Worm (Caenorhabditis elegans) whole organism, young adult: ENCODE measurements around the gene gly-6.

Experiments
- C17E4.6 ChIP-seq: fragments of 200-800 bp; sonication (Bioruptor generic); IDR thresholded peaks from 2 replicates; pipeline ENCODE4 v1.3.6; 2022; ENCODE audit warnings: missing genetic modification reagents, missing genetic modification characterization, missing compliant biosample characterization
- D2030.7 ChIP-seq: fragments of 200-800 bp; sonication (Bioruptor generic); IDR thresholded peaks from 2 replicates; pipeline ENCODE4 v1.3.6; 2022; ENCODE audit warnings: missing genetic modification reagents, missing genetic modification characterization, missing compliant biosample characterization
- F22D6.2 ChIP-seq: sonication (generic microtip); optimal IDR thresholded peaks from 2 replicates; lab custom pipeline; 2016; ENCODE audit warnings: mild to moderate bottlenecking, missing genetic modification characterization, missing compliant biosample characterization
- F23B12.7 ChIP-seq: sonication (generic microtip); optimal IDR thresholded peaks from 2 replicates; lab custom pipeline; 2017; ENCODE audit warnings: missing genetic modification characterization, mild to moderate bottlenecking, missing compliant biosample characterization, antibody characterized with exemption, moderate library complexity; ENCODE audit not compliant: insufficient read depth
- F33H1.4 ChIP-seq: fragments of 200-800 bp; sonication (Bioruptor generic); IDR thresholded peaks from 2 replicates; pipeline ENCODE4 v1.3.6; 2022; ENCODE audit warnings: missing genetic modification reagents, missing genetic modification characterization, missing compliant biosample characterization
- F37B4.10 ChIP-seq: fragments of 200-800 bp; sonication (Bioruptor generic); IDR thresholded peaks from 2 replicates; pipeline ENCODE4 v1.3.6; 2022; ENCODE audit warnings: missing genetic modification characterization, missing compliant biosample characterization
- F39B2.1 ChIP-seq: fragments of 200-800 bp; sonication (Bioruptor generic); IDR thresholded peaks from 2 replicates; pipeline ENCODE4 v1.3.6; 2022; ENCODE audit warnings: missing genetic modification reagents, missing genetic modification characterization, missing compliant biosample characterization
- F57A8.1 ChIP-seq: fragments of 200-800 bp; sonication (Bioruptor generic); optimal IDR thresholded peaks from 2 replicates; lab custom pipeline; 2018; ENCODE audit warnings: mild to moderate bottlenecking, missing genetic modification characterization, moderate library complexity, missing compliant biosample characterization
- K11D2.4 ChIP-seq: fragments of 200-800 bp; sonication (Bioruptor generic); IDR thresholded peaks from 2 replicates; pipeline ENCODE4 v1.3.6; 2022; ENCODE audit warnings: missing genetic modification reagents, missing genetic modification characterization, missing compliant biosample characterization
- Y56A3A.18 ChIP-seq: fragments of 200-800 bp; sonication (Bioruptor generic); IDR thresholded peaks from 2 replicates; pipeline ENCODE4 v1.3.6; 2022; ENCODE audit warnings: missing genetic modification reagents, missing genetic modification characterization, missing compliant biosample characterization
- atf-7 ChIP-seq: sonication (generic microtip); optimal IDR thresholded peaks from 2 replicates; lab custom pipeline; 2017; ENCODE audit warnings: mild to moderate bottlenecking, missing genetic modification characterization, missing compliant biosample characterization
- attf-5 ChIP-seq: fragments of 200-800 bp; sonication (Bioruptor generic); optimal IDR thresholded peaks from 2 replicates; lab custom pipeline; 2018; ENCODE audit warnings: mild to moderate bottlenecking, missing genetic modification characterization, missing compliant biosample characterization
- ccch-3 ChIP-seq: fragments of 200-800 bp; sonication (Bioruptor generic); optimal IDR thresholded peaks from 2 replicates; lab custom pipeline; 2018; ENCODE audit warnings: mild to moderate bottlenecking, missing genetic modification characterization, missing compliant biosample characterization
- cebp-1 ChIP-seq, 2 experiments: fragments of 200-800 bp in 1 of 2; sonication (Bioruptor generic) in 1 of 2; sonication (generic microtip) in 1 of 2; IDR thresholded peaks in 1 of 2; optimal IDR thresholded peaks in 1 of 2; 2 replicates each; pipeline versions ENCODE4 v1.3.6 to Lab custom; 2017 to 2022; ENCODE audit warnings: missing compliant biosample characterization in 2 of 2, missing genetic modification characterization in 2 of 2, mild to moderate bottlenecking in 1 of 2, missing genetic modification reagents in 1 of 2, moderate library complexity in 1 of 2
- cebp-2 ChIP-seq: fragments of 200-800 bp; sonication (Bioruptor generic); IDR thresholded peaks from 2 replicates; pipeline ENCODE4 v1.3.6; 2022; ENCODE audit warnings: missing genetic modification characterization, missing compliant biosample characterization
- chd-7 ChIP-seq: sonication (generic microtip); optimal IDR thresholded peaks from 2 replicates; lab custom pipeline; 2016; ENCODE audit warnings: mild to moderate bottlenecking, missing genetic modification characterization, moderate library complexity, missing compliant biosample characterization
- efl-1 ChIP-seq: fragments of 150-350 bp; optimal IDR thresholded peaks from 2 replicates; lab custom pipeline; 2014; ENCODE audit warnings: missing biosample characterization, missing genetic modification reagents, missing genetic modification characterization
- ekl-4 ChIP-seq: fragments of 200-800 bp; sonication (Bioruptor generic); IDR thresholded peaks from 2 replicates; pipeline ENCODE4 v1.3.6; 2022; ENCODE audit warnings: missing genetic modification reagents, missing genetic modification characterization, missing compliant biosample characterization
- fkh-3 ChIP-seq: sonication (generic microtip); optimal IDR thresholded peaks from 2 replicates; lab custom pipeline; 2016; ENCODE audit warnings: mild to moderate bottlenecking, missing genetic modification characterization, missing compliant biosample characterization
- him-1 ChIP-seq: sonication (generic microtip); optimal IDR thresholded peaks from 2 replicates; lab custom pipeline; 2016; ENCODE audit warnings: missing genotype, missing genetic modification reagents, missing genetic modification characterization, missing compliant biosample characterization
- hlh-12 ChIP-seq: sonication (generic microtip); optimal IDR thresholded peaks from 2 replicates; lab custom pipeline; 2016; ENCODE audit warnings: missing genetic modification characterization, missing compliant biosample characterization
- let-526 ChIP-seq: fragments of 200-800 bp; sonication (Bioruptor generic); IDR thresholded peaks from 2 replicates; pipeline ENCODE4 v1.3.6; 2022; ENCODE audit warnings: missing genetic modification reagents, missing genetic modification characterization, missing compliant biosample characterization
- let-607 ChIP-seq, 2 experiments: fragments of 200-800 bp in 1 of 2; sonication (Bioruptor generic) in 1 of 2; sonication (generic microtip) in 1 of 2; optimal IDR thresholded peaks; 2 replicates each; lab custom pipeline; 2016 to 2018; ENCODE audit warnings: mild to moderate bottlenecking in 2 of 2, missing compliant biosample characterization in 2 of 2, missing genetic modification characterization in 2 of 2, moderate library complexity in 2 of 2, missing genotype in 1 of 2
- lin-26 ChIP-seq: fragments of 200-800 bp; sonication (Bioruptor generic); IDR thresholded peaks from 2 replicates; pipeline ENCODE4 v1.3.6; 2022; ENCODE audit warnings: missing genetic modification reagents, missing genetic modification characterization, missing compliant biosample characterization
- lin-40 ChIP-seq: sonication (generic microtip); optimal IDR thresholded peaks from 2 replicates; lab custom pipeline; 2016; ENCODE audit warnings: missing genetic modification characterization, mild to moderate bottlenecking, missing compliant biosample characterization, missing genotype, missing genetic modification reagents
- lin-54 ChIP-seq: fragments of 200-800 bp; sonication (Bioruptor generic); optimal IDR thresholded peaks from 2 replicates; lab custom pipeline; 2018; ENCODE audit warnings: mild to moderate bottlenecking, missing genetic modification characterization, missing compliant biosample characterization
- lsl-1 ChIP-seq: fragments of 200-800 bp; sonication (Bioruptor generic); optimal IDR thresholded peaks from 2 replicates; lab custom pipeline; 2018; ENCODE audit warnings: mild to moderate bottlenecking, missing genetic modification characterization, moderate library complexity, missing compliant biosample characterization
- madf-3 ChIP-seq: fragments of 200-800 bp; sonication (Bioruptor generic); IDR thresholded peaks from 2 replicates; pipeline ENCODE4 v1.3.6; 2022; ENCODE audit warnings: missing genetic modification reagents, missing genetic modification characterization, missing compliant biosample characterization
- madf-6 ChIP-seq: fragments of 200-800 bp; sonication (Bioruptor generic); IDR thresholded peaks from 2 replicates; pipeline ENCODE4 v1.3.6; 2022; ENCODE audit warnings: missing genetic modification reagents, missing genetic modification characterization, missing compliant biosample characterization
- madf-8 ChIP-seq: fragments of 200-800 bp; sonication (Bioruptor generic); conservative IDR thresholded peaks from 2 replicates; pipeline ENCODE4 v1.3.6; 2022; ENCODE audit warnings: missing genetic modification reagents, missing genetic modification characterization, missing compliant biosample characterization
- mel-28 ChIP-seq: sonication (generic microtip); optimal IDR thresholded peaks from 2 replicates; lab custom pipeline; 2016; ENCODE audit warnings: borderline replicate concordance, mild to moderate bottlenecking, missing genetic modification characterization, missing compliant biosample characterization
- nfya-1 ChIP-seq: sonication (generic microtip); optimal IDR thresholded peaks from 2 replicates; lab custom pipeline; 2017; ENCODE audit warnings: antibody characterized with exemption, missing compliant biosample characterization, missing genetic modification characterization, borderline replicate concordance; ENCODE audit not compliant: insufficient read depth
- nfya-2 ChIP-seq: fragments of 200-800 bp; sonication (Bioruptor generic); IDR thresholded peaks from 2 replicates; pipeline ENCODE4 v1.3.6; 2022; ENCODE audit warnings: missing genetic modification reagents, missing genetic modification characterization, missing compliant biosample characterization
- repo-1 ChIP-seq: sonication (generic microtip); optimal IDR thresholded peaks from 2 replicates; lab custom pipeline; 2017; ENCODE audit warnings: mild to moderate bottlenecking, missing genetic modification characterization, missing compliant biosample characterization
- snpc-1.3 ChIP-seq: sonication (generic microtip); optimal IDR thresholded peaks from 2 replicates; lab custom pipeline; 2017; ENCODE audit warnings: missing genetic modification characterization, mild to moderate bottlenecking, missing compliant biosample characterization, antibody characterized with exemption, moderate library complexity, missing genotype, missing genetic modification reagents; ENCODE audit not compliant: insufficient read depth
- tbp1 ChIP-seq: fragments of 200-800 bp; sonication (Bioruptor generic); optimal IDR thresholded peaks from 2 replicates; lab custom pipeline; 2018; ENCODE audit warnings: mild to moderate bottlenecking, missing genetic modification characterization, missing compliant biosample characterization
- zfh-2 ChIP-seq: fragments of 200-800 bp; sonication (Bioruptor generic); conservative IDR thresholded peaks from 2 replicates; pipeline ENCODE4 v1.3.6; 2022; ENCODE audit warnings: missing genetic modification reagents, missing genetic modification characterization, missing compliant biosample characterization
- zim-3 ChIP-seq: sonication (generic microtip); optimal IDR thresholded peaks from 2 replicates; lab custom pipeline; 2017; ENCODE audit warnings: mild to moderate bottlenecking, missing genetic modification characterization, moderate library complexity, missing compliant biosample characterization
- ztf-18 ChIP-seq: sonication (generic microtip); optimal IDR thresholded peaks from 2 replicates; lab custom pipeline; 2016; ENCODE audit warnings: missing genotype, mild to moderate bottlenecking, missing genetic modification characterization, missing compliant biosample characterization
- ztf-25 ChIP-seq: fragments of 200-800 bp; sonication (Bioruptor generic); IDR thresholded peaks from 2 replicates; pipeline ENCODE4 v1.3.6; 2022; ENCODE audit warnings: missing genetic modification reagents, missing genetic modification characterization, missing compliant biosample characterization
- ztf-26 ChIP-seq: sonication (generic microtip); optimal IDR thresholded peaks from 2 replicates; lab custom pipeline; 2017; ENCODE audit warnings: missing genetic modification characterization, missing compliant biosample characterization
- ztf-28 ChIP-seq: fragments of 200-800 bp; sonication (Bioruptor generic); IDR thresholded peaks from 2 replicates; pipeline ENCODE4 v1.3.6; 2022; ENCODE audit warnings: missing genetic modification reagents, missing genetic modification characterization, missing compliant biosample characterization
- ztf-6 ChIP-seq: fragments of 200-800 bp; sonication (Bioruptor generic); IDR thresholded peaks from 2 replicates; pipeline ENCODE4 v1.3.6; 2022; ENCODE audit warnings: missing genetic modification reagents, missing genetic modification characterization, missing compliant biosample characterization

gly-6 gene

ce11 chrIII:4374854-4375253 lies 43.8 kb upstream of the gly-6 start, which contains the start of gene pals-26:
Gene pals-26, plus strand, starts transcription at chrIII:4375154.
- TF ChIP-seq repo-1 (tag; lab: Kevin White, UChicago) = no peak
- TF ChIP-seq ccch-3 = no peak
- no peak for TF ChIP-seq nfya-2 (GFP tag; lab: Robert Waterston, UW)
- TF ChIP-seq F37B4.10 (GFP tag; lab: Robert Waterston, UW) = no peak
- no peak for TF ChIP-seq cebp-1 (GFP tag; IDR thresholded peaks at IDR 0.05; lab: Robert Waterston, UW)
- TF ChIP-seq cebp-1 (tag; optimal IDR thresholded peaks at IDR 0.05; lab: Kevin White, UChicago) = no peak
- TF ChIP-seq atf-7 = no peak
- TF ChIP-seq fkh-3 = no peak
- TF ChIP-seq zfh-2 = no peak
- no peak for TF ChIP-seq K11D2.4 (GFP tag; lab: Robert Waterston, UW)

ce11 chrIII:4372894-4373293 lies 41.9 kb upstream of the gly-6 start:
- no peak for TF ChIP-seq madf-3 (GFP tag; lab: Robert Waterston, UW)
- no peak for TF ChIP-seq zim-3
- TF ChIP-seq him-1 (tag; lab: Kevin White, UChicago) = no peak
- TF ChIP-seq cebp-2 (GFP tag; lab: Robert Waterston, UW) = no peak
- no peak for TF ChIP-seq ztf-26 (tag; lab: Kevin White, UChicago)
- TF ChIP-seq nfya-1 = no peak
- TF ChIP-seq ztf-18 (tag; lab: Kevin White, UChicago) = no peak
- no peak for TF ChIP-seq lin-54 (GFP tag; lab: Kevin White, UChicago)
- no peak for TF ChIP-seq snpc-1.3
- TF ChIP-seq F39B2.1 (GFP tag; lab: Robert Waterston, UW) = no peak
- TF ChIP-seq hlh-12 (tag; lab: Kevin White, UChicago) = no peak
- TF ChIP-seq ztf-6 (GFP tag; lab: Robert Waterston, UW) = no peak
- no peak for TF ChIP-seq ekl-4 (GFP tag; lab: Robert Waterston, UW)

- no peak for TF ChIP-seq lin-26 (GFP tag; lab: Robert Waterston, UW)
- no peak for TF ChIP-seq mel-28
- no peak for TF ChIP-seq F57A8.1 (GFP tag; lab: Kevin White, UChicago)
- TF ChIP-seq efl-1 = no peak
These were observed 39.6 kb upstream of the gly-6 start, which contains the start of gene ckb-3 for ce11 chrIII:4370585-4370984. Gene ckb-3, plus strand, starts transcription at chrIII:4370885.

- TF ChIP-seq tbp1 (peak; percentile 79), madf-6 (GFP tag; lab: Robert Waterston, UW) (peak; percentile 72; the same call in 1 of the 2 replicates), F33H1.4 (GFP tag; lab: Robert Waterston, UW) (peak; percentile 45; the same call in 1 of the 2 replicates), F23B12.7 (tag; lab: Kevin White, UChicago) (peak; percentile 47), C17E4.6 (GFP tag; lab: Robert Waterston, UW) (peak; percentile 67; the same call in 1 of the 2 replicates), chd-7 (peak; percentile 35), lsl-1 (peak; percentile 30), lin-40 (peak; percentile 73), madf-8 (peak; percentile 29; the same call in 1 of the 2 replicates), fkh-3 (peak; percentile 55), ztf-26 (tag; lab: Kevin White, UChicago) (peak; percentile 56), let-607 (tag; optimal IDR thresholded peaks at IDR 0.05; lab: Kevin White, UChicago) (peak in 1 of 2 experiments; percentile 45), ztf-25 (GFP tag; lab: Robert Waterston, UW) (peak; percentile 48; the same call in 1 of the 2 replicates), D2030.7 (GFP tag; lab: Robert Waterston, UW) (peak; percentile 85), attf-5 (GFP tag; lab: Kevin White, UChicago) (peak; percentile 58), mel-28 (peak; percentile 33), F37B4.10 (GFP tag; lab: Robert Waterston, UW) (0 out of 2 replicates have a peak, but pooled peaks have one; percentile 22), ztf-28 (0 out of 2 replicates have a peak, but pooled peaks have one; percentile 40), F22D6.2 (tag; lab: Kevin White, UChicago) (peak; percentile 1), let-526 (GFP tag; lab: Robert Waterston, UW) (peak; percentile 4; the same call in 1 of the 2 replicates), Y56A3A.18 (peak; percentile 62; the same call in 1 of the 2 replicates)
These were observed 38.4 kb upstream of the gly-6 start for ce11 chrIII:4369381-4369809.
